Worm (Caenorhabditis elegans): ENCODE results near the gene ethe-1.

The ethe-1 gene

ce11 chrIV:9537500-9537899, 28.9 kb upstream of the ethe-1 start:
- TF ChIP-seq lin-35 (GFP tag; optimal IDR thresholded peaks at IDR 0.05), result no peak
- TF ChIP-seq nhr-80 (tag; optimal IDR thresholded peaks at IDR 0.05), result peak; percentile 89
- TF ChIP-seq unc-62 (GFP tag; optimal IDR thresholded peaks at IDR 0.05), result peak; percentile 38
- TF ChIP-seq cebp-2 (GFP tag; IDR thresholded peaks at IDR 0.05), result no peak
- peak in 1 of 2 experiments; percentile 13 for TF ChIP-seq let-607 (tag; optimal IDR thresholded peaks at IDR 0.05)

- TF ChIP-seq Y53G8AR.9 (GFP tag; conservative IDR thresholded peaks at IDR 0.05) (no peak), dox-1 (GFP tag; IDR thresholded peaks at IDR 0.05) (no peak), C06A6.2 (GFP tag; conservative IDR thresholded peaks at IDR 0.05) (no peak), mxl-1 (tag; optimal IDR thresholded peaks at IDR 0.05) (no peak), F10E7.11 (tag; optimal IDR thresholded peaks at IDR 0.05) (no peak), F22D6.2 (tag; optimal IDR thresholded peaks at IDR 0.05) (no peak), aptf-2 (GFP tag; conservative IDR thresholded peaks at IDR 0.05) (no peak), Y56A3A.18 (GFP tag; IDR thresholded peaks at IDR 0.05) (no peak), F57A8.1 (GFP tag; optimal IDR thresholded peaks at IDR 0.05) (no peak), egl-18 (GFP tag; IDR thresholded peaks at IDR 0.05) (no peak), F55B11.4 (tag; optimal IDR thresholded peaks at IDR 0.05; ENCODE audit: borderline replicate concordance, insufficient read depth) (no peak), ekl-4 (GFP tag; IDR thresholded peaks at IDR 0.05) (no peak), mes-4 (tag; optimal IDR thresholded peaks at IDR 0.05) (no peak), ceh-27 (GFP tag; optimal IDR thresholded peaks at IDR 0.05) (no peak), ztf-22 (GFP tag; optimal IDR thresholded peaks at IDR 0.05) (no peak), rcor-1 (GFP tag; IDR thresholded peaks at IDR 0.05) (no peak), hsf-1 (GFP tag; IDR thresholded peaks at IDR 0.05) (no peak), ztf-3 (GFP tag; optimal IDR thresholded peaks at IDR 0.05) (no peak), die-1 (tag; optimal IDR thresholded peaks at IDR 0.05) (no peak), B0019.2 (GFP tag; conservative IDR thresholded peaks at IDR 0.05) (no peak)
Measured at ce11 chrIV:9536124-9536523, 27.6 kb upstream of the ethe-1 start.

- TF ChIP-seq hmg-20 (GFP tag; IDR thresholded peaks at IDR 0.05), result no peak
- TF ChIP-seq lin-26 (GFP tag; IDR thresholded peaks at IDR 0.05), result no peak
- no peak for TF ChIP-seq cebp-2 (GFP tag; IDR thresholded peaks at IDR 0.05)
- TF ChIP-seq F33H1.4 (GFP tag; IDR thresholded peaks at IDR 0.05), result no peak
- no peak for TF ChIP-seq ama-1 (optimal IDR thresholded peaks at IDR 0.05)
- no peak for TF ChIP-seq ama-1 (GFP tag; optimal IDR thresholded peaks at IDR 0.05)
Measured at ce11 chrIV:9535105-9535504, 26.5 kb upstream of the ethe-1 start.

- peak; percentile 44 for TF ChIP-seq lin-40 (tag; optimal IDR thresholded peaks at IDR 0.05)
- TF ChIP-seq aptf-2 (GFP tag; conservative IDR thresholded peaks at IDR 0.05), result no peak
- TF ChIP-seq egl-18 (GFP tag; IDR thresholded peaks at IDR 0.05), result no peak
- TF ChIP-seq unc-130 (GFP tag; optimal IDR thresholded peaks at IDR 0.05), result no peak
- TF ChIP-seq dox-1 (GFP tag; IDR thresholded peaks at IDR 0.05), result 0 out of 2 replicates have a peak, but pooled peaks have one; percentile 18
Measured at ce11 chrIV:9534342-9534741, 25.8 kb upstream of the ethe-1 start.

- TF ChIP-seq hsf-1 (GFP tag; IDR thresholded peaks at IDR 0.05) (no peak), madf-3 (GFP tag; IDR thresholded peaks at IDR 0.05) (no peak), ceh-100 (GFP tag; IDR thresholded peaks at IDR 0.05) (no peak), pbrm-1 (GFP tag; IDR thresholded peaks at IDR 0.05) (no peak), ztf-25 (GFP tag; IDR thresholded peaks at IDR 0.05) (no peak), lin-35 (GFP tag; optimal IDR thresholded peaks at IDR 0.05) (no peak), fkh-3 (tag; optimal IDR thresholded peaks at IDR 0.05) (no peak), zfh-2 (GFP tag; conservative IDR thresholded peaks at IDR 0.05) (no peak), nfya-1 (tag; optimal IDR thresholded peaks at IDR 0.05; ENCODE audit: borderline replicate concordance, insufficient read depth) (no peak), ceh-27 (GFP tag; optimal IDR thresholded peaks at IDR 0.05) (no peak), F23B12.7 (tag; optimal IDR thresholded peaks at IDR 0.05; ENCODE audit: insufficient read depth) (no peak), him-1 (tag; optimal IDR thresholded peaks at IDR 0.05) (no peak), dpl-1 (GFP tag; optimal IDR thresholded peaks at IDR 0.05) (no peak)
Measured at ce11 chrIV:9533071-9533470, 24.5 kb upstream of the ethe-1 start, which contains the start of gene F56H11.2. F56H11.2 (minus strand) TSS chrIV:9533171.
